Fruit fly (Drosophila melanogaster): Measurements from ENCODE around the gene Ltn1.

DNA sequence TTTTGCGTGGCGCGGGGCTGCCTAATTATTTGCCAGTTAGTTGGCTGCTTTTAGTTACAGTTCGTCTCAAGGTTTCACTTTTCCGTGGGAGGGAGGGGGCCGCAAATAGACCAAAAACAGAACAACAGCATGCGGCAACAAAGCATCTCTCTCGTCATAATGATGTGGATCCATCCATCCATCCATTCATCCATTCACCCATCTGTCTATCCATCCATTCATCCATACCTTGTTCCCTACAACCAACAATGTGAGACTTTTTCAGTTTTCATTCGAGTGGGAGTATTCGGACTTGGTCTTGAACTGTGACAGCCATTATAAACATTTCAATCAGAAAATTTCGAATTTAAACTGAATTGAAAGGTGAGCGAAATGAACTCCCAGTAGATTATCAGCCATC lies 27.3 kb upstream of the Ltn1 start:
- no peak for TF ChIP-seq CG9705 (GFP tag; optimal IDR thresholded peaks at IDR 0.05)
- TF ChIP-seq Dfd (GFP tag; optimal IDR thresholded peaks at IDR 0.05), result no peak
- no peak for TF ChIP-seq Rel (GFP tag; optimal IDR thresholded peaks at IDR 0.05)
- no peak for TF ChIP-seq Rel (tag; optimal IDR thresholded peaks at IDR 0.05)
- TF ChIP-seq sv (GFP tag; optimal IDR thresholded peaks at IDR 0.05), result no peak
- TF ChIP-seq Hnf4 (GFP tag; optimal IDR thresholded peaks at IDR 0.05), result no peak
- TF ChIP-seq OdsH (GFP tag; optimal IDR thresholded peaks at IDR 0.05), result no peak
- TF ChIP-seq Hr78 (GFP tag; optimal IDR thresholded peaks at IDR 0.05), result no peak
- no peak for TF ChIP-seq pan (optimal IDR thresholded peaks at IDR 0.05)
- TF ChIP-seq Mio (GFP tag; optimal IDR thresholded peaks at IDR 0.05), result no peak
- no peak for TF ChIP-seq h (GFP tag; optimal IDR thresholded peaks at IDR 0.05)
- no peak for TF ChIP-seq fru (GFP tag; optimal IDR thresholded peaks at IDR 0.05)
- no peak for TF ChIP-seq Jra (GFP tag; optimal IDR thresholded peaks at IDR 0.05)
- TF ChIP-seq ey (GFP tag; optimal IDR thresholded peaks at IDR 0.05), result no peak

Data from whole organism, wandering third instar larva.